Fruit fly (Drosophila melanogaster): ENCODE results near the gene CG13066.
A peak's percentile ranks its signal among the peaks of the same experiment; 100 is the strongest.

Gene CG13066

dm6 chr3L:16289067-16289466 is 16.4 kb downstream of the CG13066 start (continued):
- TF ChIP-seq tin (GFP tag; optimal IDR thresholded peaks at IDR 0.05) = peak; percentile 10
- TF ChIP-seq dmrt99B (tag; optimal IDR thresholded peaks at IDR 0.05) = peak; percentile 43
- peak in 1 of 2 experiments; percentile 69 for TF ChIP-seq Hr51 (GFP tag; optimal IDR thresholded peaks at IDR 0.05)
- no peak for TF ChIP-seq Hand (GFP tag; optimal IDR thresholded peaks at IDR 0.05)
- no peak for TF ChIP-seq ham (GFP tag; IDR thresholded peaks at IDR 0.05)
- TF ChIP-seq MESR4 (GFP tag; optimal IDR thresholded peaks at IDR 0.05) = no peak
- TF ChIP-seq crp (GFP tag; optimal IDR thresholded peaks at IDR 0.05) = no peak
- no peak for TF ChIP-seq CG1647 (GFP tag; optimal IDR thresholded peaks at IDR 0.05)
- TF ChIP-seq H2.0 (GFP tag; IDR thresholded peaks at IDR 0.05) = no peak
- peak; percentile 56 for TF ChIP-seq Xbp1 (GFP tag; optimal IDR thresholded peaks at IDR 0.05)
- no peak for TF ChIP-seq CG9609 (GFP tag; optimal IDR thresholded peaks at IDR 0.05)
- peak; percentile 24 for TF ChIP-seq Hr3 (GFP tag; optimal IDR thresholded peaks at IDR 0.05)
- no peak for TF ChIP-seq CG6175 (GFP tag; IDR thresholded peaks at IDR 0.05)
- TF ChIP-seq CG18764 (GFP tag; optimal IDR thresholded peaks at IDR 0.05) = no peak
- no peak for TF ChIP-seq Atf-2 (GFP tag; optimal IDR thresholded peaks at IDR 0.05)
- peak; percentile 43; the same call in 1 of the 3 replicates for TF ChIP-seq tgo (GFP tag; IDR thresholded peaks at IDR 0.05)
- TF ChIP-seq wek (GFP tag; optimal IDR thresholded peaks at IDR 0.05) = no peak
- TF ChIP-seq Neu2 (GFP tag; optimal IDR thresholded peaks at IDR 0.05; ENCODE audit: borderline replicate concordance) = no peak
- peak; percentile 20 for TF ChIP-seq CoRest (tag; optimal IDR thresholded peaks at IDR 0.05)
- TF ChIP-seq ac (GFP tag; optimal IDR thresholded peaks at IDR 0.05) = no peak
- no peak for TF ChIP-seq CG2712 (tag; optimal IDR thresholded peaks at IDR 0.05)
- no peak for TF ChIP-seq Taf1 (GFP tag; IDR thresholded peaks at IDR 0.05)
- TF ChIP-seq slou (GFP tag; optimal IDR thresholded peaks at IDR 0.05) = no peak
- TF ChIP-seq CG17612 (GFP tag; IDR thresholded peaks at IDR 0.05) = no peak
- TF ChIP-seq kay (GFP tag; optimal IDR thresholded peaks at IDR 0.05) = no peak
- TF ChIP-seq ind (GFP tag; optimal IDR thresholded peaks at IDR 0.05) = peak; percentile 23
- TF ChIP-seq CG7372 (GFP tag; IDR thresholded peaks at IDR 0.05) = no peak
- TF ChIP-seq CG17568 (GFP tag; optimal IDR thresholded peaks at IDR 0.05) = no peak
- no peak for TF ChIP-seq CG16863 (GFP tag; optimal IDR thresholded peaks at IDR 0.05)
- no peak for TF ChIP-seq C15 (GFP tag; IDR thresholded peaks at IDR 0.05)
- TF ChIP-seq Oaz (GFP tag; IDR thresholded peaks at IDR 0.05) = no peak
- TF ChIP-seq hth (optimal IDR thresholded peaks at IDR 0.05) = no peak
- TF ChIP-seq CG3065 (GFP tag; optimal IDR thresholded peaks at IDR 0.05) = no peak
- no peak for TF ChIP-seq grn (GFP tag; optimal IDR thresholded peaks at IDR 0.05)
- TF ChIP-seq pita (GFP tag; optimal IDR thresholded peaks at IDR 0.05) = no peak
- no peak for TF ChIP-seq HLH54F (GFP tag; optimal IDR thresholded peaks at IDR 0.05)
- no peak for TF ChIP-seq HHEX (GFP tag; optimal IDR thresholded peaks at IDR 0.05)
- TF ChIP-seq Poxn (GFP tag; IDR thresholded peaks at IDR 0.05) = no peak
- TF ChIP-seq CG7963 (GFP tag; IDR thresholded peaks at IDR 0.05; ENCODE audit: partially characterized antibody) = no peak
- peak; percentile 23 for TF ChIP-seq CG10209 (GFP tag; optimal IDR thresholded peaks at IDR 0.05)
- TF ChIP-seq Sox102F (GFP tag; optimal IDR thresholded peaks at IDR 0.05) = peak; percentile 31
- no peak for TF ChIP-seq hb (GFP tag; IDR thresholded peaks at IDR 0.05; ENCODE audit: partially characterized antibody)
- TF ChIP-seq CG15269 (tag; optimal IDR thresholded peaks at IDR 0.05) = peak; percentile 67
- TF ChIP-seq Sox100B (GFP tag; optimal IDR thresholded peaks at IDR 0.05) = no peak
- no peak for TF ChIP-seq CG2120 (GFP tag; optimal IDR thresholded peaks at IDR 0.05)
- no peak for TF ChIP-seq CG14050 (GFP tag; IDR thresholded peaks at IDR 0.05)
- TF ChIP-seq slp2 (GFP tag; optimal IDR thresholded peaks at IDR 0.05) = no peak
- TF ChIP-seq Doc2 (GFP tag; IDR thresholded peaks at IDR 0.05) = no peak
- no peak for TF ChIP-seq CHES-1-like (GFP tag; optimal IDR thresholded peaks at IDR 0.05)
- no peak for TF ChIP-seq YL-1 (GFP tag; optimal IDR thresholded peaks at IDR 0.05)
- no peak for TF ChIP-seq sna (GFP tag; IDR thresholded peaks at IDR 0.05; ENCODE audit: partially characterized antibody)
- TF ChIP-seq CG3995 (GFP tag; optimal IDR thresholded peaks at IDR 0.05) = no peak
